Fruit fly (Drosophila melanogaster) whole organism, embryonic: ENCODE measurements around the gene Rad60.

ENCODE experiments used
- Adf1 ChIP-seq: fragments of 200-800 bp; sonication (Bioruptor generic); IDR thresholded peaks from 2 replicates; pipeline ENCODE4 v1.3.6; 2022; ENCODE audit warnings: missing biosample characterization, missing genetic modification characterization
- Atf-2 ChIP-seq: fragments of 200-800 bp; sonication (Bioruptor generic); optimal IDR thresholded peaks from 2 replicates; lab custom pipeline; 2016; ENCODE audit warnings: missing biosample characterization, missing genetic modification characterization
- BEAF-32 ChIP-seq: fragments of 200-800 bp; sonication (Bioruptor generic); optimal IDR thresholded peaks from 3 replicates; lab custom pipeline; 2017; ENCODE audit warnings: missing biosample characterization, missing genetic modification characterization, mild to moderate bottlenecking, moderate library complexity, missing genetic modification reagents
- CG11504 ChIP-seq: fragments of 200-800 bp; sonication (Bioruptor generic); optimal IDR thresholded peaks from 3 replicates; lab custom pipeline; 2019; ENCODE audit warnings: missing biosample characterization, mild to moderate bottlenecking, missing genetic modification characterization, moderate library complexity
- CG11696 ChIP-seq: fragments of 200-800 bp; sonication (Bioruptor generic); IDR thresholded peaks from 2 replicates; pipeline ENCODE4 v1.3.6; 2022; ENCODE audit warnings: missing biosample characterization, missing genetic modification characterization
- CG12155 ChIP-seq: fragments of 200-800 bp; sonication (Bioruptor generic); optimal IDR thresholded peaks from 3 replicates; lab custom pipeline; 2016; ENCODE audit warnings: missing biosample characterization, missing genetic modification characterization
- CG12299 ChIP-seq: fragments of 200-800 bp; sonication (Bioruptor generic); optimal IDR thresholded peaks from 2 replicates; lab custom pipeline; 2018; ENCODE audit warnings: missing biosample characterization, mild to moderate bottlenecking, missing genetic modification characterization
- CG14860 ChIP-seq: fragments of 200-800 bp; sonication (Bioruptor generic); IDR thresholded peaks from 3 replicates; pipeline ENCODE4 v1.3.6; 2022; ENCODE audit warnings: missing biosample characterization, missing genetic modification characterization; ENCODE audit not compliant: partially characterized antibody
- CG15011 ChIP-seq: fragments of 200-800 bp; sonication (Bioruptor generic); optimal IDR thresholded peaks from 3 replicates; lab custom pipeline; 2018; ENCODE audit warnings: missing biosample characterization, mild to moderate bottlenecking, missing genetic modification characterization
- CG15601 ChIP-seq: fragments of 200-800 bp; sonication (Bioruptor generic); optimal IDR thresholded peaks from 3 replicates; lab custom pipeline; 2019; ENCODE audit warnings: missing biosample characterization, mild to moderate bottlenecking, missing genetic modification characterization, moderate library complexity
- CG17186 ChIP-seq: fragments of 200-800 bp; sonication (Bioruptor generic); optimal IDR thresholded peaks from 3 replicates; lab custom pipeline; 2017; ENCODE audit warnings: missing biosample characterization, missing genetic modification reagents, missing genetic modification characterization
- CG17328 ChIP-seq: fragments of 200-800 bp; sonication (Bioruptor generic); IDR thresholded peaks from 2 replicates; pipeline ENCODE4 v1.3.6; 2022; ENCODE audit warnings: missing biosample characterization, missing genetic modification characterization
- CG17912 ChIP-seq: fragments of 200-800 bp; sonication (Bioruptor generic); optimal IDR thresholded peaks from 2 replicates; lab custom pipeline; 2018; ENCODE audit warnings: missing biosample characterization, mild to moderate bottlenecking, missing genetic modification characterization
- CG18619 ChIP-seq: fragments of 200-800 bp; sonication (Bioruptor generic); optimal IDR thresholded peaks from 3 replicates; lab custom pipeline; 2017; ENCODE audit warnings: missing biosample characterization, mild to moderate bottlenecking, missing genetic modification characterization
- CG2129 ChIP-seq: fragments of 200-800 bp; sonication (Bioruptor generic); IDR thresholded peaks from 2 replicates; pipeline ENCODE4 v1.3.6; 2022; ENCODE audit warnings: missing biosample characterization, missing genetic modification characterization; ENCODE audit not compliant: partially characterized antibody
- CG32772 ChIP-seq: fragments of 200-800 bp; sonication (Bioruptor generic); IDR thresholded peaks from 2 replicates; pipeline ENCODE4 v1.3.6; 2022; ENCODE audit warnings: missing biosample characterization, missing genetic modification characterization
- CG34224 ChIP-seq: fragments of 200-800 bp; sonication (Bioruptor generic); IDR thresholded peaks from 3 replicates; pipeline ENCODE4 v1.3.6; 2022; ENCODE audit warnings: missing biosample characterization, missing genetic modification characterization; ENCODE audit not compliant: partially characterized antibody
- CG4360 ChIP-seq: fragments of 200-800 bp; sonication (Bioruptor generic); IDR thresholded peaks from 2 replicates; pipeline ENCODE4 v1.3.6; 2022; ENCODE audit warnings: missing biosample characterization, missing genetic modification characterization
- CG7786 ChIP-seq: fragments of 200-800 bp; sonication (Bioruptor generic); optimal IDR thresholded peaks from 2 replicates; lab custom pipeline; 2016; ENCODE audit warnings: missing biosample characterization, missing genetic modification characterization
- CG8281 ChIP-seq: fragments of 200-800 bp; sonication (Bioruptor generic); optimal IDR thresholded peaks from 2 replicates; lab custom pipeline; 2018; ENCODE audit warnings: missing biosample characterization, mild to moderate bottlenecking, missing genetic modification characterization, moderate library complexity
- CG8478 ChIP-seq: fragments of >200 bp; optimal IDR thresholded peaks from 2 replicates; lab custom pipeline; 2018
- Doc2 ChIP-seq: fragments of 200-800 bp; sonication (Bioruptor generic); IDR thresholded peaks from 2 replicates; pipeline ENCODE4 v1.3.6; 2022; ENCODE audit warnings: missing biosample characterization, missing genetic modification characterization
- Ets65A ChIP-seq: fragments of 200-800 bp; sonication (Bioruptor generic); peaks from one replicate; lab custom pipeline; 2016; ENCODE audit warnings: missing biosample characterization, missing genetic modification characterization
- Fer1 ChIP-seq: fragments of 200-800 bp; sonication (Bioruptor generic); optimal IDR thresholded peaks from 2 replicates; lab custom pipeline; 2017; ENCODE audit warnings: missing biosample characterization, mild to moderate bottlenecking, missing genetic modification characterization
- HLH3B ChIP-seq: fragments of 200-800 bp; sonication (Bioruptor generic); IDR thresholded peaks from 2 replicates; pipeline ENCODE4 v1.3.6; 2022; ENCODE audit warnings: missing biosample characterization, missing genetic modification characterization
- Lhr ChIP-seq: fragments of 200-800 bp; sonication (Bioruptor generic); optimal IDR thresholded peaks from 3 replicates; lab custom pipeline; 2017; ENCODE audit warnings: mild to moderate bottlenecking, missing biosample characterization, missing genetic modification reagents, missing genetic modification characterization
- Mad ChIP-seq: fragments of 200-800 bp; sonication (Bioruptor generic); optimal IDR thresholded peaks from 2 replicates; lab custom pipeline; 2016; ENCODE audit warnings: missing biosample characterization, missing genetic modification characterization
- Meics ChIP-seq: fragments of 200-800 bp; sonication (Bioruptor generic); optimal IDR thresholded peaks from 2 replicates; lab custom pipeline; 2017; ENCODE audit warnings: missing biosample characterization, mild to moderate bottlenecking, missing genetic modification characterization
- Mes4 ChIP-seq: fragments of 200-800 bp; sonication (Bioruptor generic); optimal IDR thresholded peaks from 2 replicates; lab custom pipeline; 2016; ENCODE audit warnings: missing biosample characterization, missing genetic modification characterization
- Mrtf ChIP-seq: fragments of 200-800 bp; sonication (Bioruptor generic); IDR thresholded peaks from 3 replicates; pipeline ENCODE4 v1.3.6; 2022; ENCODE audit warnings: missing biosample characterization, missing genetic modification characterization
- NC2α ChIP-seq: fragments of 200-800 bp; sonication (Bioruptor generic); optimal IDR thresholded peaks from 2 replicates; lab custom pipeline; 2016; ENCODE audit warnings: missing biosample characterization, missing genetic modification characterization
- Nf-YC ChIP-seq: fragments of 200-800 bp; optimal IDR thresholded peaks from 3 replicates; lab custom pipeline; 2019; ENCODE audit warnings: missing biosample characterization, mild to moderate bottlenecking, missing genetic modification characterization, moderate library complexity
- Xrp1 ChIP-seq: fragments of 200-800 bp; sonication (Bioruptor generic); IDR thresholded peaks from 2 replicates; pipeline ENCODE4 v1.3.6; 2022; ENCODE audit warnings: missing biosample characterization, missing genetic modification characterization
- ase ChIP-seq: fragments of 200-800 bp; sonication (Bioruptor generic); IDR thresholded peaks from 3 replicates; pipeline ENCODE4 v1.3.6; 2022; ENCODE audit warnings: missing biosample characterization, missing genetic modification characterization
- ato ChIP-seq: fragments of 200-800 bp; sonication (Bioruptor generic); IDR thresholded peaks from 2 replicates; pipeline ENCODE4 v1.3.6; 2022; ENCODE audit warnings: missing biosample characterization, missing genetic modification characterization; ENCODE audit not compliant: partially characterized antibody
- bowl ChIP-seq: fragments of 200-800 bp; sonication (Bioruptor generic); IDR thresholded peaks from 2 replicates; pipeline ENCODE4 v1.3.6; 2022; ENCODE audit warnings: missing biosample characterization, missing genetic modification characterization
- caup ChIP-seq: fragments of 200-800 bp; sonication (Bioruptor generic); optimal IDR thresholded peaks from 3 replicates; lab custom pipeline; 2017; ENCODE audit warnings: missing biosample characterization, mild to moderate bottlenecking, missing genetic modification characterization, moderate library complexity; ENCODE audit not compliant: severe bottlenecking
- chif ChIP-seq, 2 experiments: fragments of 200-800 bp; sonication (Bioruptor generic); optimal IDR thresholded peaks; 3 replicates each; lab custom pipeline; 2016; ENCODE audit warnings: missing biosample characterization in 2 of 2, missing genetic modification characterization in 2 of 2
- croc ChIP-seq: fragments of 200-800 bp; sonication (Bioruptor generic); conservative IDR thresholded peaks from 3 replicates; pipeline ENCODE4 v1.3.6; 2022; ENCODE audit warnings: missing biosample characterization, missing genetic modification characterization
- danr ChIP-seq: fragments of 200-800 bp; sonication (Bioruptor generic); IDR thresholded peaks from 2 replicates; pipeline ENCODE4 v1.3.6; 2022; ENCODE audit warnings: missing biosample characterization, missing genetic modification characterization
- gt ChIP-seq: fragments of 200-800 bp; sonication (Bioruptor generic); IDR thresholded peaks from 2 replicates; pipeline ENCODE4 v1.3.6; 2022; ENCODE audit warnings: missing biosample characterization, missing genetic modification characterization
- kay ChIP-seq: fragments of 200-800 bp; sonication (Bioruptor generic); optimal IDR thresholded peaks from 2 replicates; lab custom pipeline; 2016; ENCODE audit warnings: missing biosample characterization, missing genetic modification characterization
- lola ChIP-seq, 3 experiments: fragments of >200 bp in 2 of 3; fragments of 200-800 bp in 1 of 3; sonication (Bioruptor generic) in 1 of 3; optimal IDR thresholded peaks; 2 replicates each; lab custom pipeline; 2017 to 2019; ENCODE audit warnings: missing biosample characterization in 3 of 3, missing genetic modification characterization in 3 of 3, mild to moderate bottlenecking in 1 of 3, moderate library complexity in 1 of 3
- maf-S ChIP-seq: fragments of 200-800 bp; sonication (Bioruptor generic); optimal IDR thresholded peaks from 2 replicates; lab custom pipeline; 2016; ENCODE audit warnings: missing biosample characterization, missing genetic modification characterization
- nau ChIP-seq: fragments of 200-800 bp; sonication (Bioruptor generic); optimal IDR thresholded peaks from 3 replicates; lab custom pipeline; 2017; ENCODE audit warnings: missing biosample characterization, mild to moderate bottlenecking, missing genetic modification characterization, missing genetic modification reagents
- pnt ChIP-seq: fragments of 200-800 bp; sonication (Bioruptor generic); optimal IDR thresholded peaks from 3 replicates; lab custom pipeline; 2016; ENCODE audit warnings: missing biosample characterization, missing genetic modification characterization
- scrt ChIP-seq: fragments of 200-800 bp; sonication (Bioruptor generic); optimal IDR thresholded peaks from 2 replicates; lab custom pipeline; 2018; ENCODE audit warnings: missing biosample characterization, mild to moderate bottlenecking, missing genetic modification characterization, moderate library complexity
- stc ChIP-seq: fragments of 200-800 bp; sonication (Bioruptor generic); IDR thresholded peaks from 2 replicates; pipeline ENCODE4 v1.3.6; 2022; ENCODE audit warnings: missing biosample characterization, missing genetic modification characterization
- tna ChIP-seq: fragments of 200-800 bp; sonication (Bioruptor generic); IDR thresholded peaks from 2 replicates; pipeline ENCODE4 v1.3.6; 2022; ENCODE audit warnings: missing biosample characterization, missing genetic modification characterization; ENCODE audit not compliant: partially characterized antibody
- vnd ChIP-seq: fragments of 200-800 bp; sonication (Bioruptor generic); IDR thresholded peaks from 3 replicates; pipeline ENCODE4 v1.3.6; 2022; ENCODE audit warnings: missing biosample characterization, missing genetic modification characterization; ENCODE audit not compliant: partially characterized antibody
- zf30C ChIP-seq: fragments of 200-800 bp; sonication (Bioruptor generic); optimal IDR thresholded peaks from 3 replicates; lab custom pipeline; 2018; ENCODE audit warnings: missing biosample characterization, mild to moderate bottlenecking, missing genetic modification characterization

Gene Rad60

dm6 chr3R:23201122-23201521 lies 50.2 kb downstream of the Rad60 start (continued):
- TF ChIP-seq Ets65A (peak; percentile 39), Meics (GFP tag; lab: Kevin White, UChicago) (no peak), kay (GFP tag; lab: Kevin White, UChicago) (no peak), CG7786 (GFP tag; lab: Kevin White, UChicago) (no peak), CG32772 (no peak), CG2129 (no peak), CG12155 (GFP tag; lab: Kevin White, UChicago) (no peak), nau (no peak), gt (GFP tag; lab: Robert Waterston, UW) (no peak), tna (GFP tag; lab: Robert Waterston, UW) (no peak), CG8281 (tag; lab: Kevin White, UChicago) (no peak), zf30C (GFP tag; lab: Kevin White, UChicago) (no peak), Xrp1 (GFP tag; lab: Robert Waterston, UW) (no peak), scrt (GFP tag; lab: Kevin White, UChicago) (no peak), caup (GFP tag; lab: Kevin White, UChicago) (no peak), Fer1 (GFP tag; lab: Kevin White, UChicago) (no peak), lola (GFP tag; optimal IDR thresholded peaks at IDR 0.05; lab: Kevin White, UChicago) (no peak), ato (GFP tag; lab: Robert Waterston, UW) (0 out of 2 replicates have a peak, but pooled peaks have one; percentile 15), CG18619 (GFP tag; lab: Kevin White, UChicago) (no peak), Atf-2 (GFP tag; lab: Kevin White, UChicago) (no peak), CG17186 (GFP tag; lab: Kevin White, UChicago) (no peak), CG11696 (GFP tag; lab: Robert Waterston, UW) (no peak), Mad (GFP tag; lab: Kevin White, UChicago) (no peak), danr (no peak), CG14860 (GFP tag; lab: Robert Waterston, UW) (no peak), bowl (GFP tag; lab: Robert Waterston, UW) (peak; percentile 28; the same call in 1 of the 2 replicates), CG8478 (peak; percentile 88), CG12299 (tag; lab: Kevin White, UChicago) (no peak), HLH3B (peak; percentile 30; the same call in 1 of the 2 replicates), Mrtf (GFP tag; lab: Robert Waterston, UW) (no peak), chif (GFP tag; optimal IDR thresholded peaks at IDR 0.05; lab: Kevin White, UChicago) (no peak), Mes4 (GFP tag; lab: Kevin White, UChicago) (no peak), NC2α (no peak), Adf1 (peak; percentile 99), pnt (GFP tag; lab: Kevin White, UChicago) (no peak), ase (no peak), Lhr (GFP tag; lab: Kevin White, UChicago) (no peak), croc (GFP tag; lab: Robert Waterston, UW) (no peak), CG17912 (no peak), stc (GFP tag; lab: Robert Waterston, UW) (no peak; the same call in 1 of the 2 replicates), Nf-YC (tag; lab: Kevin White, UChicago) (peak; percentile 98), BEAF-32 (GFP tag; lab: Kevin White, UChicago) (no peak), CG4360 (GFP tag; lab: Robert Waterston, UW) (0 out of 2 replicates have a peak, but pooled peaks have one; percentile 41), Doc2 (no peak), vnd (GFP tag; lab: Robert Waterston, UW) (no peak), CG34224 (GFP tag; lab: Robert Waterston, UW) (peak; percentile 61; the same call in 1 of the 3 replicates), CG15011 (GFP tag; lab: Kevin White, UChicago) (no peak), maf-S (no peak), CG11504 (no peak), CG17328 (GFP tag; lab: Robert Waterston, UW) (peak; percentile 57; the same call in 1 of the 2 replicates), CG15601 (tag; lab: Kevin White, UChicago) (no peak)
